Worm (Caenorhabditis elegans) whole organism, L3 larva: Measurements from ENCODE around the gene E02C12.12.

Experiments
- aly-2 ChIP-seq: fragments of 150-350 bp; optimal IDR thresholded peaks from 2 replicates; lab custom pipeline; 2014; ENCODE audit warnings: missing biosample characterization, missing genetic modification characterization
- ama-1 ChIP-seq: fragments of 150-350 bp; optimal IDR thresholded peaks from 2 replicates; lab custom pipeline; 2018
- ceh-28 ChIP-seq: fragments of 150-350 bp; optimal IDR thresholded peaks from 2 replicates; lab custom pipeline; 2014; ENCODE audit warnings: missing biosample characterization, missing genetic modification reagents, missing genetic modification characterization
- ceh-82 ChIP-seq: fragments of 150-350 bp; optimal IDR thresholded peaks from 2 replicates; lab custom pipeline; 2014; ENCODE audit warnings: missing biosample characterization, missing genetic modification characterization
- ceh-9 ChIP-seq: sonication (generic microtip); optimal IDR thresholded peaks from 2 replicates; lab custom pipeline; 2018; ENCODE audit warnings: missing biosample characterization, missing genetic modification characterization
- egl-27 ChIP-seq: sonication (generic microtip); optimal IDR thresholded peaks from 4 replicates; lab custom pipeline; 2017; ENCODE audit warnings: missing biosample characterization, missing genetic modification reagents, missing genetic modification characterization
- elt-2 ChIP-seq: sonication (generic microtip); optimal IDR thresholded peaks from 2 replicates; lab custom pipeline; 2016; ENCODE audit warnings: missing genetic modification reagents, mild to moderate bottlenecking, missing genetic modification characterization, missing compliant biosample characterization
- fos-1 ChIP-seq: fragments of 150-350 bp; optimal IDR thresholded peaks from 2 replicates; lab custom pipeline; 2014; ENCODE audit warnings: missing biosample characterization, missing genetic modification characterization
- jun-1 ChIP-seq: fragments of 150-350 bp; optimal IDR thresholded peaks from 2 replicates; lab custom pipeline; 2014; ENCODE audit warnings: missing biosample characterization, missing genetic modification reagents, missing genetic modification characterization
- lin-15B ChIP-seq: fragments of 150-350 bp; optimal IDR thresholded peaks from 2 replicates; lab custom pipeline; 2014; ENCODE audit warnings: missing biosample characterization, missing genetic modification characterization
- lin-39 ChIP-seq: fragments of 150-350 bp; optimal IDR thresholded peaks from 2 replicates; lab custom pipeline; 2018; ENCODE audit warnings: missing biosample characterization, missing genetic modification reagents, missing genetic modification characterization
- lsy-12 ChIP-seq: sonication (generic microtip); optimal IDR thresholded peaks from 2 replicates; lab custom pipeline; 2016; ENCODE audit warnings: mild to moderate bottlenecking, missing genetic modification characterization, missing compliant biosample characterization
- nfya-1 ChIP-seq: sonication (generic microtip); optimal IDR thresholded peaks from 2 replicates; lab custom pipeline; 2017; ENCODE audit warnings: missing genetic modification characterization, mild to moderate bottlenecking, missing compliant biosample characterization, antibody characterized with exemption, moderate library complexity; ENCODE audit not compliant: insufficient read depth
- nhr-11 ChIP-seq: fragments of 150-350 bp; optimal IDR thresholded peaks from 2 replicates; lab custom pipeline; 2014; ENCODE audit warnings: missing biosample characterization, missing genetic modification characterization
- nhr-23 ChIP-seq: fragments of 150-350 bp; optimal IDR thresholded peaks from 2 replicates; lab custom pipeline; 2014; ENCODE audit warnings: missing biosample characterization, missing genetic modification reagents, missing genetic modification characterization
- nhr-28 ChIP-seq: fragments of 150-350 bp; optimal IDR thresholded peaks from 2 replicates; lab custom pipeline; 2014; ENCODE audit warnings: missing biosample characterization, missing genetic modification characterization
- nhr-43 ChIP-seq: sonication (generic microtip); optimal IDR thresholded peaks from 2 replicates; lab custom pipeline; 2016; ENCODE audit warnings: mild to moderate bottlenecking, missing genetic modification characterization, missing compliant biosample characterization; ENCODE audit not compliant: poor library complexity, severe bottlenecking
- pha-4 ChIP-seq: fragments of 150-350 bp; optimal IDR thresholded peaks from 2 replicates; lab custom pipeline; 2014; ENCODE audit warnings: missing biosample characterization, missing genetic modification reagents, missing genetic modification characterization
- pqm-1 ChIP-seq: fragments of 150-350 bp; optimal IDR thresholded peaks from 2 replicates; lab custom pipeline; 2017; ENCODE audit warnings: missing biosample characterization, missing genetic modification characterization, inconsistent platforms
- sea-2 ChIP-seq: fragments of 150-350 bp; sonication (generic microtip); optimal IDR thresholded peaks from 4 replicates; lab custom pipeline; 2014; ENCODE audit warnings: missing biosample characterization, missing genetic modification reagents, missing genetic modification characterization
- tbx-2 ChIP-seq: sonication (generic microtip); optimal IDR thresholded peaks from 2 replicates; lab custom pipeline; 2016; ENCODE audit warnings: mild to moderate bottlenecking, missing genetic modification characterization, missing compliant biosample characterization
- unc-62 ChIP-seq: fragments of 150-350 bp; sonication (generic microtip); optimal IDR thresholded peaks from 4 replicates; lab custom pipeline; 2014; ENCODE audit warnings: missing biosample characterization, missing genetic modification reagents, missing genetic modification characterization
- ztf-4 ChIP-seq: fragments of 150-350 bp; optimal IDR thresholded peaks from 2 replicates; lab custom pipeline; 2014; ENCODE audit warnings: missing biosample characterization, missing genetic modification characterization

The E02C12.12 gene

DNA sequence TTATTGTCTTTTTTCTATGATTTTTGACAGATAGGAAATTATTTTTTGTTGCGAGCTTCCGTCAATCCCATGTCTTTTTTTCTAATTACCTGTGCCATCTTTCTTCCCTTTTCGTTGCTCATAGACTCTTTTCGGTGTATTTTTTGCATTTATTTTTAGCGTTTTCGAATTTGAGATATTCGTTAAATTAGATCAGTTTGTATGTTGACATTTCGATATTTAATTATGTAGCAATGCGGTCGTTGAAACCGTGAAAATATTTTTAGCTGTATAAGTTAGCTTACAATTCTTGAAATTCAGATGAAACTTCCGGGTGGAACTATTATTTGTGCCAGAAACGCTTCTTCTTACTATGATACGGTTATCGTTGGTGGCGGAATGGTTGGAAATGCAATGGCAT, 45.7 kb downstream of the E02C12.12 start, which contains the start of gene coq-6:
coq-6 (plus strand) TSS at position 301 of the 400 bp plus-strand sequence.
- no peak for TF ChIP-seq lin-39 (tag; lab: Kevin White, UChicago)
- TF ChIP-seq ceh-28 (tag; lab: Kevin White, UChicago): no peak
- TF ChIP-seq nhr-43 (tag; lab: Kevin White, UChicago): no peak
- TF ChIP-seq ztf-4 (tag; lab: Kevin White, UChicago): no peak
- no peak for TF ChIP-seq sea-2 (GFP tag; lab: Kevin White, UChicago)
- no peak for TF ChIP-seq nhr-28 (tag; lab: Kevin White, UChicago)
- TF ChIP-seq pha-4: no peak
- TF ChIP-seq ceh-82 (tag; lab: Kevin White, UChicago): no peak
- TF ChIP-seq lin-15B (tag; lab: Kevin White, UChicago): no peak
- no peak for TF ChIP-seq tbx-2
- no peak for TF ChIP-seq lsy-12 (tag; lab: Kevin White, UChicago)
- no peak for TF ChIP-seq elt-2 (tag; lab: Kevin White, UChicago)
- TF ChIP-seq ama-1: no peak
- no peak for TF ChIP-seq pqm-1 (tag; lab: Kevin White, UChicago)
- TF ChIP-seq egl-27 (tag; lab: Kevin White, UChicago): no peak
- TF ChIP-seq fos-1 (tag; lab: Kevin White, UChicago): no peak
- no peak for TF ChIP-seq jun-1 (tag; lab: Kevin White, UChicago)
- no peak for TF ChIP-seq ceh-9 (tag; lab: Kevin White, UChicago)
- TF ChIP-seq nhr-23 (tag; lab: Kevin White, UChicago): no peak
- no peak for TF ChIP-seq nhr-11 (tag; lab: Kevin White, UChicago)

DNA sequence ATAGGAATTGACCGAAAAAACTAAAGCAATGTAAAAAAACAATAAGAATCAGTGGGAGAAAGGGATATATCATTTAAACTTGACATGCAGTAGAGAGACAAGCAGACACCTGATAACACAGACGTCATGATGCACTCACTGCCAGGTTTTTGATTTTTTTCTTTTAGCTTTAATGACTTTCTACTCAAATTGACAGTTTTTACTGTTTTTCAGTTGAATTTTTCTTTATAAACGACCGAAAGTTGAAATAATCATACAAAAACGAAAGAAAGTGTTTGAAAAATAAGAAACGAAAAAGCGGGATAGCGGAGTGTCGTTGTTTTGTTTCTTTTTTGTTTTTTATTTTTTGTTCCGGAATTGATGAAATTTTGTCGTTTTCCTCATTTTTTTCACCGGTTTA, 47.9 kb downstream of the E02C12.12 start, which contains the start of gene ucp-4:
ucp-4 (plus strand) TSS at position 83 of the 400 bp plus-strand sequence.
- TF ChIP-seq lin-39 (tag; lab: Kevin White, UChicago) (no peak), pha-4 (peak; percentile 25)

- peak; percentile 20 for TF ChIP-seq elt-2 (tag; lab: Kevin White, UChicago)
- TF ChIP-seq aly-2: no peak
- no peak for TF ChIP-seq egl-27 (tag; lab: Kevin White, UChicago)
- TF ChIP-seq lsy-12 (tag; lab: Kevin White, UChicago): no peak
- TF ChIP-seq ceh-28 (tag; lab: Kevin White, UChicago): no peak
- peak; percentile 26 for TF ChIP-seq nhr-43 (tag; lab: Kevin White, UChicago)
- no peak for TF ChIP-seq pha-4
Observed at ce11 chrV:9333316-9334048, 48.6 kb downstream of the E02C12.12 start, which contains the start of gene acl-14. Gene acl-14 (minus strand): TSS chrV:9333631.

- peak; percentile 3 for TF ChIP-seq nfya-1 (tag; lab: Kevin White, UChicago)
- no peak for TF ChIP-seq ceh-28 (tag; lab: Kevin White, UChicago)
- peak; percentile 70 for TF ChIP-seq pha-4
- TF ChIP-seq unc-62: no peak
- no peak for TF ChIP-seq jun-1 (tag; lab: Kevin White, UChicago)
- TF ChIP-seq ceh-82 (tag; lab: Kevin White, UChicago): no peak
Observed at ce11 chrV:9332611-9333315, 49.4 kb downstream of the E02C12.12 start.
